Fruit fly (Drosophila melanogaster): ENCODE measurements around the gene CG7730.

Gene CG7730

DNA sequence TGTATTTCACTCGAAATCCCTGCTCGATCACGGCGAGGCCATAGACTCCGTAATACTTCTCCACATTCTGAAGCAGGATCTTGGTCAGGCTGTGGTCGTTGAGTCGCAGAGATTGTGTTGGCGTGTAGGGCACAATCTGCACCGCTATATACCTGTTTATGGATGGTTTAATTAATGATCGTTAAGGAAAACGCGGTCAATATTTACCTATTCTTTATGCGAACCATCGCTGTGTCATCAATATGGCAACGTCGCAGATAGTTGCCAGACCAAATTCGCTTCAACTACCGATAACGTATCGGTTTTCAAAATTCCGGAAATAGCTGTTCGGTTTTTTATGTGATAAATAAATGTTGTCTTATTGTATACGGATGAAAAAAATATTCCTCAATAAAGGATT is 17.5 kb downstream of the CG7730 start, which contains the start of gene Pop5 (continued):
- TF ChIP-seq CG9437 (GFP tag; optimal IDR thresholded peaks at IDR 0.05), result peak; percentile 5
- no peak for TF ChIP-seq tio (GFP tag; optimal IDR thresholded peaks at IDR 0.05)
- TF ChIP-seq MESR4 (GFP tag; optimal IDR thresholded peaks at IDR 0.05), result peak; percentile 54
- peak; percentile 35 for TF ChIP-seq nmo (GFP tag; optimal IDR thresholded peaks at IDR 0.05)
- peak; percentile 54 for TF ChIP-seq wek (GFP tag; optimal IDR thresholded peaks at IDR 0.05)
- TF ChIP-seq CG17328 (GFP tag; IDR thresholded peaks at IDR 0.05), result no peak
- 0 out of 3 replicates have a peak, but pooled peaks have one; percentile 32 for TF ChIP-seq CG34422 (GFP tag; IDR thresholded peaks at IDR 0.05)
- peak; percentile 56 for TF ChIP-seq CG3847 (GFP tag; IDR thresholded peaks at IDR 0.05)
- peak; percentile 4 for TF ChIP-seq dmrt11E (tag; optimal IDR thresholded peaks at IDR 0.05)
- no peak for TF ChIP-seq CG6689 (GFP tag; IDR thresholded peaks at IDR 0.05)
- TF ChIP-seq HmgZ (tag; optimal IDR thresholded peaks at IDR 0.05), result peak; percentile 58
- peak; percentile 39 for TF ChIP-seq CG7987 (GFP tag; optimal IDR thresholded peaks at IDR 0.05)
- TF ChIP-seq CG34376 (GFP tag; optimal IDR thresholded peaks at IDR 0.05), result peak; percentile 9
- TF ChIP-seq bbx (GFP tag; IDR thresholded peaks at IDR 0.05; ENCODE audit: partially characterized antibody), result peak; percentile 49; the same call in 1 of the 2 replicates
- TF ChIP-seq CG3995 (GFP tag; optimal IDR thresholded peaks at IDR 0.05), result peak; percentile 63
- no peak for TF ChIP-seq zf30C (GFP tag; optimal IDR thresholded peaks at IDR 0.05)
- TF ChIP-seq gfzf (GFP tag; optimal IDR thresholded peaks at IDR 0.05), result peak; percentile 34
- peak; percentile 26; the same call in 1 of the 3 replicates for TF ChIP-seq ci (GFP tag; IDR thresholded peaks at IDR 0.05)
- peak in 1 of 2 experiments; percentile 52 for TF ChIP-seq Eip74EF (GFP tag; optimal IDR thresholded peaks at IDR 0.05)
- peak; percentile 36 for TF ChIP-seq CG12659 (GFP tag; optimal IDR thresholded peaks at IDR 0.05)
- peak; percentile 27 for TF ChIP-seq ftz-f1 (GFP tag; optimal IDR thresholded peaks at IDR 0.05)
- 0 out of 3 replicates have a peak, but pooled peaks have one; percentile 27 for TF ChIP-seq row (GFP tag; IDR thresholded peaks at IDR 0.05)
- TF ChIP-seq Myb (GFP tag; optimal IDR thresholded peaks at IDR 0.05), result peak; percentile 81
- no peak for TF ChIP-seq CG8478 (optimal IDR thresholded peaks at IDR 0.05)
- TF ChIP-seq stwl (tag; optimal IDR thresholded peaks at IDR 0.05), result peak; percentile 70
- TF ChIP-seq inv (GFP tag; IDR thresholded peaks at IDR 0.05; ENCODE audit: partially characterized antibody), result no peak
- TF ChIP-seq Bgb (GFP tag; IDR thresholded peaks at IDR 0.05; ENCODE audit: partially characterized antibody), result peak; percentile 46; the same call in 1 of the 2 replicates
- TF ChIP-seq CG10979 (tag; optimal IDR thresholded peaks at IDR 0.05), result peak; percentile 11
- TF ChIP-seq amos (GFP tag; IDR thresholded peaks at IDR 0.05; ENCODE audit: partially characterized antibody), result peak; percentile 53; the same call in 1 of the 2 replicates
- peak; percentile 28 for TF ChIP-seq CG30020 (tag; optimal IDR thresholded peaks at IDR 0.05)
- peak; percentile 0 for TF ChIP-seq Mes4 (GFP tag; optimal IDR thresholded peaks at IDR 0.05)
- peak; percentile 54 for TF ChIP-seq phol (tag; optimal IDR thresholded peaks at IDR 0.05)
- peak; percentile 26 for TF ChIP-seq CG9727 (GFP tag; optimal IDR thresholded peaks at IDR 0.05)
- TF ChIP-seq Drgx (GFP tag; IDR thresholded peaks at IDR 0.05), result 0 out of 2 replicates have a peak, but pooled peaks have one; percentile 19
- TF ChIP-seq CG12744 (GFP tag; optimal IDR thresholded peaks at IDR 0.05), result no peak
- TF ChIP-seq CG2116 (GFP tag; optimal IDR thresholded peaks at IDR 0.05), result peak; percentile 65
- TF ChIP-seq fd3F (GFP tag; optimal IDR thresholded peaks at IDR 0.05), result no peak
- TF ChIP-seq Fer1 (GFP tag; optimal IDR thresholded peaks at IDR 0.05), result peak; percentile 40
- peak; percentile 67 for TF ChIP-seq MBD-R2 (GFP tag; IDR thresholded peaks at IDR 0.05)
- TF ChIP-seq Med (GFP tag), result peak; percentile 46
- no peak for TF ChIP-seq Ada2b (GFP tag; IDR thresholded peaks at IDR 0.05)
- TF ChIP-seq Elba2 (GFP tag; optimal IDR thresholded peaks at IDR 0.05), result peak; percentile 73
- peak; percentile 36; the same call in 1 of the 2 replicates for TF ChIP-seq onecut (GFP tag; IDR thresholded peaks at IDR 0.05)
- TF ChIP-seq CG1603 (tag; optimal IDR thresholded peaks at IDR 0.05), result peak; percentile 72
- peak; percentile 24 for TF ChIP-seq CG10267 (tag; optimal IDR thresholded peaks at IDR 0.05)
- TF ChIP-seq Dll (GFP tag; IDR thresholded peaks at IDR 0.05; ENCODE audit: partially characterized antibody), result 0 out of 4 replicates have a peak, but pooled peaks have one; percentile 33
- peak; percentile 55 for TF ChIP-seq Scr (GFP tag; IDR thresholded peaks at IDR 0.05; ENCODE audit: partially characterized antibody)
- TF ChIP-seq HHEX (GFP tag; optimal IDR thresholded peaks at IDR 0.05), result no peak
- no peak for TF ChIP-seq z (GFP tag; IDR thresholded peaks at IDR 0.05)
